Fruit fly (Drosophila melanogaster): ENCODE data around the gene CG16721.

The CG16721 gene

dm6 chrX:5920932-5921331 is 41.3 kb downstream of the CG16721 start:
- no peak for TF ChIP-seq CG8478 (optimal IDR thresholded peaks at IDR 0.05)
- no peak for TF ChIP-seq CTCF (optimal IDR thresholded peaks at IDR 0.05)

dm6 chrX:5922057-5922456 is 42.4 kb downstream of the CG16721 start:
- TF ChIP-seq CTCF (optimal IDR thresholded peaks at IDR 0.05) = no peak
- TF ChIP-seq CG8478 (optimal IDR thresholded peaks at IDR 0.05) = no peak

DNA sequence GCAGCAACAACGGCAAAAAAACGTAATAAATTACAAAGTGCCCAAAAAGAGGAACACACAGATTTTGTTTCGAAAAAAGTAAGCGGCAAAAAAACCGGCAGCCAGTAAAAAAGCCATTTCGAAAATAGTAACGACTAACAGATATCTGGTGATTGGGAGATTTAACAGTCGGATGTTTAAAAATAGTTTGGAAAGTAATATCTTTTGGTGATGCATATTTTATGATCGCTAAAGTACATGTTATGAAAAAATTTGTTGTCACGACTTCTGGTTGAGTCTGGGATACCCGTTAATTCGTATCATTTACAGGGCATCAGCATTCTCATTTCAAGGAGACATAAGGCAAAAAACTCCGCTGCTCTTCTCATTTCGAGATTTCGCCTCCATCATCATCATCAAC is 43.5 kb downstream of the CG16721 start:
- TF ChIP-seq CTCF (optimal IDR thresholded peaks at IDR 0.05) (no peak), CG8478 (optimal IDR thresholded peaks at IDR 0.05) (no peak)

dm6 chrX:5924378-5924777 is 44.7 kb downstream of the CG16721 start:
- no peak for TF ChIP-seq CTCF (optimal IDR thresholded peaks at IDR 0.05)
- TF ChIP-seq CG8478 (optimal IDR thresholded peaks at IDR 0.05) = no peak

DNA sequence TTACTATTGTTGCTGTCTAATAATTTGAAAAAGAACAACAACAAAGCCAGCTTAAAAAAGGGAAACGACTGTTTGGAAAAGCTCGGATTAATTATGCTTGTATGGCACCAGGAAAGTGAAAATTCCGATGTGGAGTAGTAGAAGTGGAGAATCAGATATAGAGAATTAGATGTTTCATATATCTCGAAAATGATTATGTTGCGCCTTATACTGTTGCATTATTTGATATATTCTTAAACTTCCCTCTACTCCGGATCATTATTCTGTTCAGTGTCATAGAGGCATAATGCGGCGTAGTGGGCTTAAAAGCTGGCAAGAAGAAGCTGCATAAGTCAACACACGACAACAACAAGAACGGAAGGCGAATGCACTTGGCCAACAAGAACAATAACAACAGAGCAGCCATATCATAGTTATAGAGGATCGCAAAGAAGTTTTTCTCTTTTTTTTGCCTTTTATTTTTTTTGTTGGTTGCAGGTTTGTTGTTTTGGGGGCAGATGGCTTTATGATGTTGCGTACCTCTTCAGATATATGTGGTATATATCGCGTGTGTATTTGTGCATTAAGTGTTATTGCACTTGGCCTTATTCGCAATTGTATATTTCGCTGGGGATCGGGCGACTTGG is 46.2 kb downstream of the CG16721 start:
- TF ChIP-seq CG8478 (optimal IDR thresholded peaks at IDR 0.05) = no peak

DNA sequence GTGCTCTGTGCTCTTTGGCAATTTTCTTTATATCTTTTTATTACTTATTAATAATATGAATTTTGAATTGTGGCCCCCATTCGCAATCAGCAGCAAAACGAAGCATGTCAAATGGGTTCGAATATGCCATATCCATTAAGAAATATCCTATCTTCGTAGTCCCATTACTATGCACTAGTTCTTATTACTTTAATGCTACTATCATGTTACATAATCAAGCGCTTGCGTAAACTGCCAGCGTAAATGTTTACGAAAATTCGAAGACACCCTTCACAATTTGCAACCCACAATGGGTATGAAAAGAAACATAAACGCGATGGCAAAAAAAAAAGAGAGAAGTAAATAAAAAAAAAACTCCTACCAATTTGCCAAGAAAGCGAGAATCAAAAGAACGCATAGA is 47.0 kb downstream of the CG16721 start:
- TF ChIP-seq CG8478 (optimal IDR thresholded peaks at IDR 0.05) (no peak), CTCF (optimal IDR thresholded peaks at IDR 0.05) (no peak)

dm6 chrX:5932345-5932995 is 52.8 kb downstream of the CG16721 start:
- no peak for TF ChIP-seq CTCF (optimal IDR thresholded peaks at IDR 0.05)
- TF ChIP-seq CG8478 (optimal IDR thresholded peaks at IDR 0.05) = no peak

All from S2 (cell line).